Worm (Caenorhabditis elegans) whole organism, L2 larva: ENCODE measurements around the gene F31F4.11.
A peak's percentile ranks its signal among the peaks of the same experiment; 100 is the strongest.

Experiments used
- F13H6.1 ChIP-seq: sonication (generic microtip); optimal IDR thresholded peaks from 2 replicates; lab custom pipeline; 2016; ENCODE audit warnings: missing genetic modification characterization, missing compliant biosample characterization
- ZK546.5 ChIP-seq: sonication (generic microtip); optimal IDR thresholded peaks from 2 replicates; lab custom pipeline; 2017; ENCODE audit warnings: missing biosample characterization, missing genetic modification characterization
- alr-1 ChIP-seq: fragments of 150-350 bp; optimal IDR thresholded peaks from 2 replicates; lab custom pipeline; 2014; ENCODE audit warnings: missing biosample characterization, missing genetic modification characterization
- aly-2 ChIP-seq: fragments of 150-350 bp; optimal IDR thresholded peaks from 2 replicates; lab custom pipeline; 2014; ENCODE audit warnings: missing biosample characterization, missing genetic modification characterization
- ama-1 ChIP-seq: fragments of 150-350 bp; optimal IDR thresholded peaks from 2 replicates; lab custom pipeline; 2018; ENCODE audit warnings: inconsistent platforms
- ceh-16 ChIP-seq: fragments of 150-350 bp; optimal IDR thresholded peaks from 2 replicates; lab custom pipeline; 2014; ENCODE audit warnings: missing biosample characterization, missing genetic modification characterization
- ceh-82 ChIP-seq: fragments of 150-350 bp; optimal IDR thresholded peaks from 2 replicates; lab custom pipeline; 2014; ENCODE audit warnings: missing biosample characterization, missing genetic modification characterization
- crh-2 ChIP-seq: sonication (generic microtip); optimal IDR thresholded peaks from 2 replicates; lab custom pipeline; 2017; ENCODE audit warnings: missing biosample characterization, missing genetic modification characterization
- egl-27 ChIP-seq: sonication (generic microtip); optimal IDR thresholded peaks from 3 replicates; lab custom pipeline; 2017; ENCODE audit warnings: missing biosample characterization, missing genetic modification reagents, missing genetic modification characterization
- elt-1 ChIP-seq: fragments of 150-350 bp; optimal IDR thresholded peaks from 2 replicates; lab custom pipeline; 2014; ENCODE audit warnings: missing biosample characterization, missing genetic modification characterization
- elt-3 ChIP-seq: sonication (generic microtip); optimal IDR thresholded peaks from 2 replicates; lab custom pipeline; 2017; ENCODE audit warnings: missing biosample characterization, missing genetic modification characterization
- fos-1 ChIP-seq: fragments of 150-350 bp; optimal IDR thresholded peaks from 2 replicates; lab custom pipeline; 2014; ENCODE audit warnings: missing biosample characterization, missing genetic modification characterization
- gmeb-1 ChIP-seq: fragments of 150-350 bp; optimal IDR thresholded peaks from 2 replicates; lab custom pipeline; 2014; ENCODE audit warnings: missing biosample characterization, missing genetic modification characterization
- lin-11 ChIP-seq: fragments of 150-350 bp; sonication (generic microtip); optimal IDR thresholded peaks from 2 replicates; lab custom pipeline; 2014; ENCODE audit warnings: missing biosample characterization, missing genetic modification characterization, inconsistent platforms, mixed read lengths
- lsy-2 ChIP-seq, 2 experiments: fragments of 150-350 bp in 1 of 2; sonication (generic microtip) in 1 of 2; optimal IDR thresholded peaks; 2 replicates each; lab custom pipeline; 2014 to 2017; ENCODE audit warnings: missing biosample characterization in 2 of 2, missing genetic modification characterization in 2 of 2
- mab-5 ChIP-seq: fragments of 150-350 bp; optimal IDR thresholded peaks from 2 replicates; lab custom pipeline; 2014; ENCODE audit warnings: missing biosample characterization, missing genetic modification characterization
- mbf-1 ChIP-seq: sonication (generic microtip); optimal IDR thresholded peaks from 2 replicates; lab custom pipeline; 2017; ENCODE audit warnings: missing biosample characterization, missing genetic modification characterization
- mdl-1 ChIP-seq, 2 experiments: fragments of 150-350 bp in 1 of 2; sonication (generic microtip) in 1 of 2; optimal IDR thresholded peaks; 2 replicates each; lab custom pipeline; 2017; ENCODE audit warnings: missing biosample characterization in 2 of 2, missing genetic modification characterization in 2 of 2
- nhr-10 ChIP-seq: sonication (generic microtip); optimal IDR thresholded peaks from 2 replicates; lab custom pipeline; 2017; ENCODE audit warnings: missing biosample characterization, missing genetic modification characterization
- nhr-12 ChIP-seq: fragments of 150-350 bp; optimal IDR thresholded peaks from 2 replicates; lab custom pipeline; 2014; ENCODE audit warnings: missing biosample characterization, missing genetic modification characterization
- nhr-21 ChIP-seq: fragments of 150-350 bp; optimal IDR thresholded peaks from 2 replicates; lab custom pipeline; 2014; ENCODE audit warnings: missing biosample characterization, missing genetic modification characterization
- nhr-23 ChIP-seq: fragments of 150-350 bp; optimal IDR thresholded peaks from 2 replicates; lab custom pipeline; 2014; ENCODE audit warnings: missing biosample characterization, missing genetic modification reagents, missing genetic modification characterization
- nhr-237 ChIP-seq: fragments of 150-350 bp; optimal IDR thresholded peaks from 2 replicates; lab custom pipeline; 2014; ENCODE audit warnings: missing biosample characterization, missing genetic modification characterization
- nhr-25 ChIP-seq: fragments of 150-350 bp; sonication (generic microtip); optimal IDR thresholded peaks from 3 replicates; lab custom pipeline; 2014; ENCODE audit warnings: missing biosample characterization, missing genetic modification characterization
- nhr-77 ChIP-seq: fragments of 150-350 bp; optimal IDR thresholded peaks from 2 replicates; lab custom pipeline; 2014; ENCODE audit warnings: missing biosample characterization, missing genetic modification characterization
- peb-1 ChIP-seq: fragments of 150-350 bp; optimal IDR thresholded peaks from 2 replicates; lab custom pipeline; 2014; ENCODE audit warnings: missing biosample characterization, missing genetic modification characterization
- sem-4 ChIP-seq: fragments of 150-350 bp; optimal IDR thresholded peaks from 2 replicates; lab custom pipeline; 2014; ENCODE audit warnings: missing biosample characterization, missing genetic modification reagents, missing genetic modification characterization
- skn-1 ChIP-seq: sonication (generic microtip); optimal IDR thresholded peaks from 2 replicates; lab custom pipeline; 2017; ENCODE audit warnings: missing biosample characterization, missing genetic modification characterization
- sma-3 ChIP-seq: sonication (generic microtip); optimal IDR thresholded peaks from 2 replicates; lab custom pipeline; 2016; ENCODE audit warnings: missing genetic modification reagents, missing genetic modification characterization, missing compliant biosample characterization
- sma-9 ChIP-seq, 2 experiments: fragments of 150-350 bp in 1 of 2; sonication (generic microtip) in 1 of 2; optimal IDR thresholded peaks; 2 replicates each; lab custom pipeline; 2014 to 2016; ENCODE audit warnings: missing genetic modification characterization in 2 of 2, mild to moderate bottlenecking in 1 of 2, missing biosample characterization in 1 of 2, missing compliant biosample characterization in 1 of 2, missing genetic modification reagents in 1 of 2, moderate library complexity in 1 of 2
- snpc-4 ChIP-seq: fragments of 150-350 bp; optimal IDR thresholded peaks from 2 replicates; lab custom pipeline; 2014; ENCODE audit warnings: missing biosample characterization, missing genetic modification characterization
- unc-62 ChIP-seq: fragments of 150-350 bp; optimal IDR thresholded peaks from 2 replicates; lab custom pipeline; 2014; ENCODE audit warnings: missing biosample characterization, missing genetic modification reagents, missing genetic modification characterization
- zag-1 ChIP-seq: fragments of 150-350 bp; optimal IDR thresholded peaks from 2 replicates; lab custom pipeline; 2014; ENCODE audit warnings: missing biosample characterization, missing genetic modification characterization
- ztf-1 ChIP-seq: fragments of 200-800 bp; sonication (Bioruptor generic); conservative IDR thresholded peaks from 2 replicates; pipeline ENCODE4 v1.3.6; 2022; ENCODE audit warnings: missing genetic modification characterization, missing compliant biosample characterization

The F31F4.11 gene

ce11 chrV:676550-677084 is 12.4 kb upstream of the F31F4.11 start, which contains the start of the genes fbxa-72 and srx-21:
TSS of gene fbxa-72 (minus strand) at chrV:676753.
TSS of gene srx-21 (plus strand) at chrV:677034.
- no peak for TF ChIP-seq ama-1 (lab: Kevin White, UChicago)
- peak; percentile 42 for TF ChIP-seq nhr-25 (tag; lab: Kevin White, UChicago)
- TF ChIP-seq fos-1, result peak; percentile 70
- no peak for TF ChIP-seq unc-62 (GFP tag; lab: Kevin White, UChicago)
- no peak for TF ChIP-seq elt-1 (tag; lab: Kevin White, UChicago)
- TF ChIP-seq sem-4 (tag; lab: Kevin White, UChicago), result no peak
- no peak for TF ChIP-seq aly-2
- no peak for TF ChIP-seq nhr-237

- TF ChIP-seq snpc-4 (tag; lab: Kevin White, UChicago) (peak; percentile 38), zag-1 (tag; lab: Kevin White, UChicago) (no peak)
These were observed 11.9 kb upstream of the F31F4.11 start for ce11 chrV:676090-676489.

ce11 chrV:674213-674612 is 10.0 kb upstream of the F31F4.11 start, which contains the start of gene sru-25:
TSS of gene sru-25 (minus strand) at chrV:674313.
- TF ChIP-seq F13H6.1 (tag; lab: Kevin White, UChicago) (no peak), sma-9 (GFP tag; optimal IDR thresholded peaks at IDR 0.05; lab: Kevin White, UChicago) (no peak), sma-9 (tag; optimal IDR thresholded peaks at IDR 0.05; lab: Kevin White, UChicago) (no peak), nhr-25 (tag; lab: Kevin White, UChicago) (no peak), nhr-10 (tag; lab: Kevin White, UChicago) (no peak), unc-62 (GFP tag; lab: Kevin White, UChicago) (no peak), elt-3 (tag; lab: Kevin White, UChicago) (no peak), fos-1 (no peak)

- TF ChIP-seq lsy-2 (tag; optimal IDR thresholded peaks at IDR 0.05; lab: Kevin White, UChicago) (no peak), ama-1 (lab: Kevin White, UChicago) (no peak), crh-2 (no peak), mab-5 (tag; lab: Kevin White, UChicago) (no peak)
These were observed 7.1 kb upstream of the F31F4.11 start, which contains the start of gene sru-24 for ce11 chrV:671342-671741. TSS of gene sru-24 (minus strand) at chrV:671442.

DNA sequence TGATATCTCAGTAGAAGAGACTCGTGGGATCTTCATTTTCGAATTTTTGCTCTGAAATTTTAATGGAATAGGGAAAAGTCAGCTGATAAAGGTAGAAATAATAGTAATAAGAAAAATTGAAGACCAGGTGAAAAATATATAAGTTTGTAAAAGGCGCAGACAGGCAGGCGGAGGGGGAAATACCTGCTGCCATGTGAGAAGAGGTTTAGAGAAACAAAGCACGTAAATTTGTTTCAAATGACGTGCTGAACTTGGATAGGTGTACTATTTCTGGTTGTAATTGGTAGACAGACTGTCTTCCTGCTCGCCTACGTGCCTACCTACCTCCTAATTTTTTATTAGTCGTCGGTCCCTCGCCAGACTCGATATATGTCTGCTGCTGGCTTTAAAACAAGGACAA is 3.2 kb upstream of the F31F4.11 start, which contains the start of gene nhr-180:
TSS of gene nhr-180 (minus strand) at position 52 of the 400 bp plus-strand sequence.
- TF ChIP-seq alr-1 (no peak), sma-9 (GFP tag; optimal IDR thresholded peaks at IDR 0.05; lab: Kevin White, UChicago) (peak; percentile 76), sma-9 (tag; optimal IDR thresholded peaks at IDR 0.05; lab: Kevin White, UChicago) (no peak)

DNA sequence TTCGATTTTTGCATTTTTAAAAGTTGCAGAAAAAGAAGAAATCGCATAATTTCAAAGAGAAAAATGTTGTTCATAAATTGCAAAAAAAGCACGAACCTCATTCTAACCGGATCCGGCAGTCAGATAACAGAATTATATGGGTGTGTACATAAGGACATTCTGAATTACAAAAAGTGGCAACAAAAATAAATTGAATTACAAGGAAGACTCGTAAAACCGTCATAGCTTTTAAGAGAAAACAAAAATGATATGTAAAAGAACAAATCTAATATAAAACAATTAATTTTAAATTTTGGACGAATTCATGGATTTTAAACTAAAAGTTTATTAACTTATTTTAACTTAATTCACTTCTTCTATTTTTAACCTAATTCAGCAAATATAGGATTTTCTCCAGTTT is 4.0 kb downstream of the F31F4.11 start, which contains the start of gene F31F4.17:
TSS of gene F31F4.17 (minus strand) at position 101 of the 400 bp plus-strand sequence.
- TF ChIP-seq lin-11 (no peak), nhr-21 (tag; lab: Kevin White, UChicago) (no peak), mbf-1 (tag; lab: Kevin White, UChicago) (no peak), gmeb-1 (tag; lab: Kevin White, UChicago) (no peak), peb-1 (no peak), elt-1 (tag; lab: Kevin White, UChicago) (no peak), lsy-2 (tag; optimal IDR thresholded peaks at IDR 0.05; lab: Kevin White, UChicago) (no peak), ztf-1 (no peak), nhr-77 (tag; lab: Kevin White, UChicago) (no peak), ceh-16 (no peak), nhr-237 (no peak), nhr-10 (tag; lab: Kevin White, UChicago) (no peak), egl-27 (tag; lab: Kevin White, UChicago) (no peak)
- TF ChIP-seq, all 48 proteins: peak for 0

DNA sequence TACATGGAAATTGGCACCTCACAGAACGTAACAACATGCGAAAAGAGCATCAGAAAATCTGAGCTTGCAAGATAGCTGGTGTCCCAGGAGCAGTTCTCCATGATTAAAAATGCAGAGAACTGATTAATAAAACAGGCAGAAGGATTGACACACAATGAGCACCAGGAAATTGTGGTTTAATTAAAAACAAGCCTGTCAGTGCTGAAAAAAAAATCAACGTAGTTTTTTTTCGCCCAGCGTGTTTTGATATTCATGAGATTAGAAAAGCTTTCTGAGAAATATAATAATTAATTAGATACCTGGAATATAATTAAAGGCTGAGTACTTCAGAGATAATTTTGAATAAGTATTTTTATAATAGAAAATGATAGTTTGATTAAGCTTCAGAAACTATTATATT is 6.6 kb downstream of the F31F4.11 start, which contains the start of gene srh-246:
TSS of gene srh-246 (minus strand) at position 101 of the 400 bp plus-strand sequence.
- no peak for TF ChIP-seq skn-1 (tag; lab: Kevin White, UChicago)
- TF ChIP-seq nhr-12 (tag; lab: Kevin White, UChicago), result no peak
- TF ChIP-seq F13H6.1 (tag; lab: Kevin White, UChicago), result no peak
- no peak for TF ChIP-seq nhr-23 (tag; lab: Kevin White, UChicago)
- TF ChIP-seq ceh-82 (tag; lab: Kevin White, UChicago), result no peak
- no peak for TF ChIP-seq ZK546.5 (tag; lab: Kevin White, UChicago)
- no peak for TF ChIP-seq egl-27 (tag; lab: Kevin White, UChicago)
- TF ChIP-seq mdl-1 (tag; optimal IDR thresholded peaks at IDR 0.05; lab: Kevin White, UChicago), result no peak
- TF ChIP-seq sma-3 (GFP tag; lab: Kevin White, UChicago), result no peak
